Fruit fly (Drosophila melanogaster): ENCODE data around the gene Hand.

- no peak for TF ChIP-seq CG8478 (optimal IDR thresholded peaks at IDR 0.05)
- no peak for TF ChIP-seq CTCF (optimal IDR thresholded peaks at IDR 0.05)
These were observed 47.3 kb upstream of the Hand start, which contains the start of gene Sps2 for dm6 chr2L:10342471-10342870.
